Worm (Caenorhabditis elegans): Measurements from ENCODE around the gene dgk-5.

- TF ChIP-seq tbx-37 (GFP tag; conservative IDR thresholded peaks at IDR 0.05) (no peak), hmbx-1 (tag; optimal IDR thresholded peaks at IDR 0.05) (no peak), ceh-13 (GFP tag; optimal IDR thresholded peaks at IDR 0.05) (no peak), hmg-4 (GFP tag; optimal IDR thresholded peaks at IDR 0.05) (no peak), ama-1 (optimal IDR thresholded peaks at IDR 0.05) (no peak), sea-1 (GFP tag; conservative IDR thresholded peaks at IDR 0.05) (no peak), scrt-1 (GFP tag; IDR thresholded peaks at IDR 0.05) (no peak), hnd-1 (tag; optimal IDR thresholded peaks at IDR 0.05) (no peak), F13C5.2 (tag; optimal IDR thresholded peaks at IDR 0.05) (no peak)
Observed at ce11 chrII:6419163-6419562, 51.7 kb downstream of the dgk-5 start.
